Fruit fly (Drosophila melanogaster): ENCODE data around the gene gdl-ORF39.

The gdl-ORF39 gene

dm6 chr3L:15496274-15496673, 13.0 kb upstream of the gdl-ORF39 start, which contains the start of gene CG13455 (continued):
- TF ChIP-seq CHES-1-like (GFP tag; optimal IDR thresholded peaks at IDR 0.05) (no peak), CG4854 (GFP tag; optimal IDR thresholded peaks at IDR 0.05) (no peak), gem (tag; optimal IDR thresholded peaks at IDR 0.05) (no peak), CG6175 (GFP tag; IDR thresholded peaks at IDR 0.05) (no peak), gt (GFP tag; IDR thresholded peaks at IDR 0.05) (no peak), PHDP (tag; optimal IDR thresholded peaks at IDR 0.05) (no peak)

- no peak for TF ChIP-seq caup (GFP tag; optimal IDR thresholded peaks at IDR 0.05; ENCODE audit: severe bottlenecking)
- TF ChIP-seq zf30C (GFP tag; optimal IDR thresholded peaks at IDR 0.05), result no peak
- TF ChIP-seq Deaf1 (tag; optimal IDR thresholded peaks at IDR 0.05), result no peak
- no peak for TF ChIP-seq hkb (optimal IDR thresholded peaks at IDR 0.05)
- no peak for TF ChIP-seq hkb (GFP tag; IDR thresholded peaks at IDR 0.05)
- no peak for TF ChIP-seq kni (GFP tag; optimal IDR thresholded peaks at IDR 0.05)
- TF ChIP-seq fd96Cb (tag; optimal IDR thresholded peaks at IDR 0.05), result no peak
- TF ChIP-seq vfl (GFP tag; optimal IDR thresholded peaks at IDR 0.05), result no peak
- TF ChIP-seq ERR (GFP tag; optimal IDR thresholded peaks at IDR 0.05), result no peak
- no peak for TF ChIP-seq Dek (tag; optimal IDR thresholded peaks at IDR 0.05)
- no peak for TF ChIP-seq CG14441 (GFP tag; IDR thresholded peaks at IDR 0.05)
- TF ChIP-seq Meics (GFP tag; optimal IDR thresholded peaks at IDR 0.05), result no peak
- TF ChIP-seq ssp (GFP tag; IDR thresholded peaks at IDR 0.05), result no peak
Measured at dm6 chr3L:15497902-15498301, 11.3 kb upstream of the gdl-ORF39 start, which contains the start of gene CG7276. Gene CG7276 (plus strand): TSS chr3L:15498202.

dm6 chr3L:15498745-15499144, 10.5 kb upstream of the gdl-ORF39 start, which contains the start of gene CG7275:
Gene CG7275 (plus strand): TSS chr3L:15498959.
- TF ChIP-seq CG1792 (GFP tag; optimal IDR thresholded peaks at IDR 0.05) (no peak), shn (GFP tag; optimal IDR thresholded peaks at IDR 0.05) (no peak), CG13624 (GFP tag; optimal IDR thresholded peaks at IDR 0.05) (peak; percentile 55), CG12744 (GFP tag; optimal IDR thresholded peaks at IDR 0.05) (no peak), CG10267 (tag; optimal IDR thresholded peaks at IDR 0.05) (peak; percentile 58), org-1 (GFP tag; optimal IDR thresholded peaks at IDR 0.05) (no peak), CG6813 (GFP tag; optimal IDR thresholded peaks at IDR 0.05) (no peak), MBD-R2 (GFP tag; IDR thresholded peaks at IDR 0.05) (peak; percentile 91), hkb (optimal IDR thresholded peaks at IDR 0.05) (peak; percentile 26), hkb (GFP tag; IDR thresholded peaks at IDR 0.05) (no peak), salm (tag; optimal IDR thresholded peaks at IDR 0.05) (no peak), CrebB (tag; optimal IDR thresholded peaks at IDR 0.05) (peak; percentile 12), jumu (GFP tag; optimal IDR thresholded peaks at IDR 0.05) (no peak), danr (GFP tag; IDR thresholded peaks at IDR 0.05) (no peak), Fer1 (GFP tag; optimal IDR thresholded peaks at IDR 0.05) (peak; percentile 49), NK7.1 (GFP tag; optimal IDR thresholded peaks at IDR 0.05) (no peak), Dp (GFP tag; optimal IDR thresholded peaks at IDR 0.05) (peak; percentile 98), Sry-δ (GFP tag; optimal IDR thresholded peaks at IDR 0.05) (peak; percentile 4), nau (GFP tag; optimal IDR thresholded peaks at IDR 0.05) (peak; percentile 7), CG9437 (GFP tag; optimal IDR thresholded peaks at IDR 0.05) (no peak), dm (GFP tag; optimal IDR thresholded peaks at IDR 0.05) (peak; percentile 95), trh (GFP tag; optimal IDR thresholded peaks at IDR 0.05) (no peak), nmo (GFP tag; optimal IDR thresholded peaks at IDR 0.05) (peak; percentile 39), bbx (GFP tag; IDR thresholded peaks at IDR 0.05; ENCODE audit: partially characterized antibody) (peak; percentile 52; the same call in 1 of the 2 replicates), CG17802 (tag; optimal IDR thresholded peaks at IDR 0.05) (no peak), CG17829 (tag; optimal IDR thresholded peaks at IDR 0.05) (peak; percentile 9), mirr (GFP tag; optimal IDR thresholded peaks at IDR 0.05) (peak; percentile 34), CG17186 (GFP tag; optimal IDR thresholded peaks at IDR 0.05) (peak; percentile 59), CG12391 (tag; optimal IDR thresholded peaks at IDR 0.05) (peak; percentile 5), CHES-1-like (GFP tag; optimal IDR thresholded peaks at IDR 0.05) (peak; percentile 9), Dek (tag; optimal IDR thresholded peaks at IDR 0.05) (no peak), Hey (tag; optimal IDR thresholded peaks at IDR 0.05) (no peak), CG3065 (GFP tag; optimal IDR thresholded peaks at IDR 0.05) (no peak)

All from whole organism, embryonic.